Worm (Caenorhabditis elegans): ENCODE measurements around the gene dhs-13.

ce11 chrV:1774874-1775589 is 3.5 kb upstream of the dhs-13 start, which contains the start of gene F36H9.7:
- TF ChIP-seq elt-1 (tag; optimal IDR thresholded peaks at IDR 0.05; ENCODE audit: borderline replicate concordance, insufficient read depth) (no peak), nhr-237 (tag; optimal IDR thresholded peaks at IDR 0.05) (no peak), lin-13 (tag; optimal IDR thresholded peaks at IDR 0.05) (no peak), sptf-1 (tag; optimal IDR thresholded peaks at IDR 0.05) (no peak), nhr-76 (tag; optimal IDR thresholded peaks at IDR 0.05) (no peak), pha-4 (tag; optimal IDR thresholded peaks at IDR 0.05) (no peak), M03D4.4 (tag; optimal IDR thresholded peaks at IDR 0.05) (no peak), mep-1 (tag; optimal IDR thresholded peaks at IDR 0.05) (no peak), ham-2 (GFP tag; optimal IDR thresholded peaks at IDR 0.05) (no peak)

All from whole organism, mixed stage, embryonic.